Fruit fly (Drosophila melanogaster): ENCODE measurements around the gene Polr3A.

The Polr3A gene

DNA sequence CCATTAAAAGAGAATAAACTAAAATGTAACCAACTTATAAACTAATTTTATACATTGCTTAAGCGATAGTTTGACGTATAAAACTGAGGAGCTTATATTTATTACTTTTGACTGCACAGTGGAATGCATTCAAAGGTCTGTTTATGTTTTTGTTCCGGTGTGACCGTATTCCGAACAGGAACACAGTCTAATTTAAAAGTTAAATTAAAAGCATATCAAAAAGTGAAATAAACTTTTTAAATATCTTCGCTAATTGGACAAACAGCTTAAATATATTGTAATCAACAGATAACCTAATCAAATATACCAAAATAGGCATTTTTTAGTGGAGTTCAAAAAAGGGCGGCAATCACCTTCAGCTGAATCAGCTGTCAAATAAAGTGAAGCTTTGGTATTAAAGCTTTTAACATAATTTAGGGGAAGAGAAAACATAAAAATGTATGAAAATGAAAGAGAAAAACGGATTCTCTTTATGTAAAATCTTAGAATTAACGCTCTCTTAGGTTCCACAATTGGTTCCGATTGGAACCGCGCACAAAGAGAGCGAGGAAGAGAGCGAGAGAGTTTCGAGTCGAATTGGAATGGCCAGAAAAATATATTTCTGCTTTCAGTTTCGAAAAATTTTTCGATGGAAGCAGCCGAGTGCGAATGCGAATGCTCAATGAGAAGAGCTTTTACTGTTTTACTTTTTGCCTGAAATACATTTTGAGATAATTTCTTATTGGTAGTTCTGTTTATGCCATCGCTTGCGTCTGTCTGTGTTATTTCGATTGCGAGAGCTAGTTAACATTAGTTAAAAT is 41.2 kb downstream of the Polr3A start, which contains the start of the genes PGRP-LE and sd:
PGRP-LE (minus strand) TSS at position 117 of the 800 bp plus-strand sequence.
sd (plus strand) TSS at position 607 of the 800 bp plus-strand sequence.
- TF ChIP-seq noc (tag; optimal IDR thresholded peaks at IDR 0.05) = no peak

DNA sequence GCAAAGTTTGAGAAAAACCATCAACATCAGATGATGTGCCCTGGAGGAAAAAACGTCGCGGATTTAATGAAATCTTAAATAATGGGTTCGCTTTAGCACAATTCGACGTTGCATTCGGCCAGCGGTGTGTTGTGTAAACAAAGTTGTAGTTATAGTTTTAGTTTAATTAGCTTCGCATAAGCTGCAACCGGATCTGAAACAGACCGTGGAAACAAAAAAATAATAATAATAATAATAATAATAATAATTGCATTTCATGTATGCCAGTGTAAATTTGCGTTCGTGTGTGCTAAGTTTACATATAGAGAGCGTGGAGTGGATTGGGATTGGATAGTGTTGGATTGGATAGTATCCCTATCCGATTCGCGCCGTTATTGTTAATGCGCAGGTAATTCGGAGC is 42.0 kb downstream of the Polr3A start:
- TF ChIP-seq noc (tag; optimal IDR thresholded peaks at IDR 0.05) = no peak

DNA sequence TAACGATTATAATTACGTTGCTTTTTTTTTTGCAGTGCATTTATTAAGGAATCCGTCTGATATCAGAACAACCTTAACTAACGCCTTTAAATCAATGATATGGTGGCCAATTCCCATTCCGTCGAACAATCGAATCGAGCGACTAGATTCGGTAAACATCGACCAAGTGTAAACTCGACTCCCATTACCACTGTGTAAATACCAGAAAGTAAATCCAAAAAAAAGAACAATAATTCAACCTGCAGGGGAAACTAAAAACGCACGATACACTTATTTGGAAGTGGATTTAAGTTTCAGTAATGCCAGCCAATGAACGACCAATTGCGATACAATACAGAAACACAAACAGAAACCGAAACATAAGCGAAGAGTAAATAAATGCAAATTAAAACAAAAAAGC is 42.8 kb downstream of the Polr3A start:
- no peak for TF ChIP-seq noc (tag; optimal IDR thresholded peaks at IDR 0.05)

DNA sequence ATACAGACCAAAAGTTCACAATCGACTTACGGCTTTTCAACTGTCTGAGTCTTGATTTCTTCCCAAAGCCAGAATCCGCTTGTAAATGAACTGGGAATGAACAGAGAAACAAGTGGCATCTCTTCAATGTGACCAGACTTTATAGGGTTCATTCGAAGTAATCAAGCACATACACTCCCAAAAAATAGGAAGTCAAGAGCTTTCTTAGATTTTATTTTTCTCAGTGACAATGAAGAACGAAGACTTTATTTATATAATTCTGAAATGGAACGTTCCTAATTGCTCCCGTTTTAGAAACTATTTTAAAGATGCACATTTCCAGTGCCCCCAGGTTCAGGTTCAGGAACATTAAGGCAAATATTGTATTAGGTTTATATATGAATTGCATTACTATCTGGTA is 45.2 kb downstream of the Polr3A start:
- TF ChIP-seq noc (tag; optimal IDR thresholded peaks at IDR 0.05) = no peak

DNA sequence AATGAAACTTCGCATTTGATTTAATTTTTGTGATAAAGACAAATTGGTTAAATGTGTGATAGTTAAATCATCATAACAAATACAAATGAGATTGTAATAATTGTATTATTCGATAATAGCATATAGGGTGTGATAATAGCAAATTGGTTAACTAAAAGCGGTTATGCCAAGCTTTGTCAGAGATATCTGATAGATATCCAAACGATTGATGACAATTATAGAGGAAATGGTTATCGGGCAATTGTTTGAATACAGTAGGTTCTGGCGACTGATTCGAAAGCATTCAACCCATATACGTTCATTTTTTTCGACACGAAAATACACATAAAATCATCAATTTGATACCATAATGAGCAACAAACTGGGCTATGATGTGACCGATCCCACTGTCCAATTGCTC is 46.5 kb downstream of the Polr3A start, which contains the start of gene CG8509:
CG8509 (plus strand) TSS at position 301 of the 400 bp plus-strand sequence.
- TF ChIP-seq noc (tag; optimal IDR thresholded peaks at IDR 0.05) = no peak

- TF ChIP-seq noc (tag; optimal IDR thresholded peaks at IDR 0.05) = peak; percentile 46
Observed at dm6 chrX:15811666-15812614, 49.2 kb downstream of the Polr3A start.

DNA sequence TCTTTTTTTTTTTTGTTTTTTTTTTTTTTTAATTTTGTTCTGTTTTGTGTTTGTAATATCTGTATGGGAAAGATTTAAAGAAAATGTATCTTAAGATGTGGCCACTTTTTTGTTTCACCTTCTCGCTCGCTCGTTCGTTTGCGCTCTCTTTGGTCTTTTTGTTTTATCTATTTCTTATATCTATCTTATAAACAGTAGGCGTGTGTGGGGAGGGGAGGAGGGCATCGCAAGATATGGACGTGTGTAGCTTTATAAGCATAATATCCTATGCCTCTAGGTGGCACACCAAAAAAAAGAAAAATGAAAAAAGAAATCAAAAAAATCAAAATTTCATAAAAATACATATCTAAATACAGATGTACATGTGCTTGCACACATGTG is 49.8 kb downstream of the Polr3A start:
- TF ChIP-seq noc (tag; optimal IDR thresholded peaks at IDR 0.05) = no peak

dm6 chrX:15813224-15813623 is 50.5 kb downstream of the Polr3A start:
- TF ChIP-seq noc (tag; optimal IDR thresholded peaks at IDR 0.05) = no peak

- TF ChIP-seq noc (tag; optimal IDR thresholded peaks at IDR 0.05) = no peak
Observed at dm6 chrX:15814485-15814884, 51.7 kb downstream of the Polr3A start.

- no peak for TF ChIP-seq noc (tag; optimal IDR thresholded peaks at IDR 0.05)
Observed at dm6 chrX:15816127-15816526, 53.4 kb downstream of the Polr3A start.

- TF ChIP-seq noc (tag; optimal IDR thresholded peaks at IDR 0.05) = no peak
Observed at dm6 chrX:15816905-15817304, 54.1 kb downstream of the Polr3A start.

DNA sequence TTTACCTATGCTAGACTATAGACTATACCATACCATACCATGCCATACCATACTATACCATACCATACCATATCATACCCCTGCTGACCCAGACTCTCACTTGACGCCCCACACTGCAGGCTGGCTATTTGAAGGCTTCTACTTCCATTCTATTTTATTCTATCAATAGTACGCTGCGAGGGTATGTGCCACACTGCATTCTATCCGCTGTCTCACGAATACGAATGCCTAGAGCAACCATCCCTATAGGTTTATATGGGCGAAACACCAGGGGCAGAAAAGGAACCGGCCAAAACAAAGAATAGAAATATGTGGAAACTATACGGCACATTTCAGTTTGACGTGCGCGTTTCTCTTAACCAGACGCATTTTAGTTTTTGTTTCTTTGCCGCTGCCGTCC is 55.1 kb downstream of the Polr3A start:
- TF ChIP-seq noc (tag; optimal IDR thresholded peaks at IDR 0.05) = no peak

dm6 chrX:15818608-15819184 is 55.9 kb downstream of the Polr3A start:
- TF ChIP-seq noc (tag; optimal IDR thresholded peaks at IDR 0.05) = no peak

Measured in whole organism, larva.